Fruit fly (Drosophila melanogaster): ENCODE results near the gene Bin1.

- TF ChIP-seq psq (GFP tag; optimal IDR thresholded peaks at IDR 0.05) (no peak), HLH106 (tag; optimal IDR thresholded peaks at IDR 0.05) (no peak), foxo (GFP tag; optimal IDR thresholded peaks at IDR 0.05) (no peak)
Observed at dm6 chr3R:16182269-16182875, 7.0 kb downstream of the Bin1 start.

Data from whole organism, wandering third instar larva.